Worm (Caenorhabditis elegans) whole organism, late embryonic: Measurements from ENCODE around the gene uaf-2.

ENCODE experiments used
- ama-1 ChIP-seq: fragments of 150-350 bp; optimal IDR thresholded peaks from 2 replicates; lab custom pipeline; 2014
- ceh-2 ChIP-seq: sonication (generic microtip); optimal IDR thresholded peaks from 2 replicates; lab custom pipeline; 2016; ENCODE audit warnings: missing genotype, missing genetic modification characterization, missing compliant biosample characterization

ce11 chrIV:17084317-17084716 lies 34.2 kb downstream of the uaf-2 start:
- TF ChIP-seq ama-1 (no peak), ceh-2 (no peak)
